Fruit fly (Drosophila melanogaster) whole organism, prepupa: Measurements from ENCODE around the gene CG34451.

Experiments used
- Blimp-1 ChIP-seq: fragments of 200-800 bp; sonication (Bioruptor generic); optimal IDR thresholded peaks from 3 replicates; lab custom pipeline; 2017; ENCODE audit warnings: missing biosample characterization, missing genetic modification characterization, mild to moderate bottlenecking, moderate library complexity, missing genetic modification reagents
- CG32006 ChIP-seq: fragments of 200-800 bp; sonication (Bioruptor generic); optimal IDR thresholded peaks from 3 replicates; lab custom pipeline; 2017; ENCODE audit warnings: missing biosample characterization, mild to moderate bottlenecking, missing genetic modification characterization
- CG34406 ChIP-seq: fragments of 200-800 bp; sonication (Bioruptor generic); optimal IDR thresholded peaks from 3 replicates; lab custom pipeline; 2016; ENCODE audit warnings: missing biosample characterization, missing genetic modification characterization
- CG6163 ChIP-seq: fragments of 200-800 bp; sonication (Bioruptor generic); IDR thresholded peaks from 3 replicates; pipeline ENCODE4 v1.3.6; 2022; ENCODE audit warnings: missing biosample characterization, missing genetic modification characterization
- CG6276 ChIP-seq: fragments of 200-800 bp; sonication (Bioruptor generic); optimal IDR thresholded peaks from 2 replicates; lab custom pipeline; 2017; ENCODE audit warnings: missing biosample characterization, mild to moderate bottlenecking, missing genetic modification characterization
- CG7368 ChIP-seq: fragments of 200-800 bp; sonication (Bioruptor generic); optimal IDR thresholded peaks from 3 replicates; lab custom pipeline; 2016; ENCODE audit warnings: missing biosample characterization, missing genetic modification characterization
- Eip93F ChIP-seq: fragments of 200-800 bp; sonication (Bioruptor generic); optimal IDR thresholded peaks from 2 replicates; lab custom pipeline; 2016; ENCODE audit warnings: missing biosample characterization, mild to moderate bottlenecking, missing genetic modification characterization
- Ets21C ChIP-seq: fragments of 200-800 bp; sonication (Bioruptor generic); optimal IDR thresholded peaks from 3 replicates; lab custom pipeline; 2016; ENCODE audit warnings: missing biosample characterization, missing genetic modification characterization
- OdsH ChIP-seq: fragments of 200-800 bp; sonication (Bioruptor generic); optimal IDR thresholded peaks from 3 replicates; lab custom pipeline; 2016; ENCODE audit warnings: missing biosample characterization, missing genetic modification characterization
- dac ChIP-seq: fragments of 200-800 bp; sonication (Bioruptor generic); optimal IDR thresholded peaks from 2 replicates; lab custom pipeline; 2017; ENCODE audit warnings: missing biosample characterization, mild to moderate bottlenecking, missing genetic modification characterization
- salr ChIP-seq, 2 experiments: fragments of 200-800 bp; sonication (Bioruptor generic); optimal IDR thresholded peaks; 3 replicates each; lab custom pipeline; 2016 to 2018; ENCODE audit warnings: missing biosample characterization in 2 of 2, missing genetic modification characterization in 2 of 2, mild to moderate bottlenecking in 1 of 2
- spab ChIP-seq: fragments of 200-800 bp; sonication (Bioruptor generic); optimal IDR thresholded peaks from 2 replicates; lab custom pipeline; 2017; ENCODE audit warnings: missing biosample characterization, mild to moderate bottlenecking, missing genetic modification characterization, missing genetic modification reagents
- svp ChIP-seq: fragments of 200-800 bp; sonication (Bioruptor generic); peaks from one replicate; lab custom pipeline; 2016; ENCODE audit warnings: missing biosample characterization, missing genetic modification characterization

DNA sequence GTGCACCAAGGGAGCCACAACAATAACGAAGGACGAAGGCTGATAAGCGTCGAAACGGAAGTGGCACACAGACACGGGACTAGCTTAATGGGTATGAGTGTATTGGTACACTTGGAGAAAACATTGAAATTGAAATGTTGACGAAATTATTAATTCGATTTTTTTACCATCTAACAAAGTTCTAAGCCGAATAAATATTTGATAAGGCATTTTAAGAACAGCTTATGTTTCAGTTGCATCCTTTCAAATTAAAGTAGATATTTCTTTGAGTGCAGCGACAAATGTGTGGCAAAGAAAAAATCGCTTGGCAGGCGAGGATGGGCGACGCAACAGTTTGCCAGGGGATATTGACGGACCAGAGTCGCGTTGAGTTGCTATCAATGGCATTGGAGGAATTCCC, 51.9 kb downstream of the CG34451 start:
- TF ChIP-seq spab (GFP tag; lab: Kevin White, UChicago) (no peak), dac (GFP tag; lab: Kevin White, UChicago) (no peak), CG6276 (GFP tag; lab: Kevin White, UChicago) (no peak), Eip93F (no peak), svp (GFP tag; lab: Kevin White, UChicago) (peak; percentile 39), Blimp-1 (GFP tag; lab: Kevin White, UChicago) (no peak), OdsH (GFP tag; lab: Kevin White, UChicago) (no peak), CG7368 (no peak), CG32006 (GFP tag; lab: Kevin White, UChicago) (no peak), CG6163 (GFP tag; lab: Robert Waterston, UW) (no peak), CG34406 (GFP tag; lab: Kevin White, UChicago) (no peak), Ets21C (GFP tag; lab: Kevin White, UChicago) (no peak), salr (GFP tag; optimal IDR thresholded peaks at IDR 0.05; lab: Kevin White, UChicago) (no peak)
